Worm (Caenorhabditis elegans) whole organism, L4 larva: ENCODE data around the gene C47E12.9.

ENCODE experiments used
- D1046.2 ChIP-seq: fragments of 200-800 bp; sonication (Bioruptor generic); IDR thresholded peaks from 2 replicates; pipeline ENCODE4 v1.3.6; 2022; ENCODE audit warnings: missing genetic modification characterization, missing compliant biosample characterization
- F10B5.3 ChIP-seq: sonication (generic microtip); optimal IDR thresholded peaks from 2 replicates; lab custom pipeline; 2016; ENCODE audit warnings: mild to moderate bottlenecking, missing genetic modification characterization, missing compliant biosample characterization
- F44E2.7 ChIP-seq: fragments of 200-800 bp; sonication (Bioruptor generic); IDR thresholded peaks from 2 replicates; pipeline ENCODE4 v2.1.2; 2022; ENCODE audit warnings: missing genetic modification characterization, missing compliant biosample characterization
- T20F7.1 ChIP-seq: fragments of 200-800 bp; sonication (Bioruptor generic); optimal IDR thresholded peaks from 2 replicates; lab custom pipeline; 2018; ENCODE audit warnings: mild to moderate bottlenecking, missing genetic modification characterization, missing compliant biosample characterization
- ZK546.5 ChIP-seq, 2 experiments: sonication (generic microtip); optimal IDR thresholded peaks; 2 replicates each; lab custom pipeline; 2017; ENCODE audit warnings: missing biosample characterization in 2 of 2, missing genetic modification characterization in 2 of 2
- aly-2 ChIP-seq: sonication (generic microtip); optimal IDR thresholded peaks from 2 replicates; lab custom pipeline; 2018; ENCODE audit warnings: missing biosample characterization, missing genetic modification characterization
- arid-1 ChIP-seq: fragments of 200-800 bp; sonication (Bioruptor generic); conservative IDR thresholded peaks from 2 replicates; pipeline ENCODE4 v1.3.6; 2022; ENCODE audit warnings: missing genetic modification reagents, missing genetic modification characterization, missing compliant biosample characterization
- ceh-28 ChIP-seq: fragments of 150-350 bp; optimal IDR thresholded peaks from 2 replicates; lab custom pipeline; 2014; ENCODE audit warnings: missing biosample characterization, missing genetic modification reagents, missing genetic modification characterization
- ceh-44 ChIP-seq: fragments of 200-800 bp; sonication (Bioruptor generic); IDR thresholded peaks from 2 replicates; pipeline ENCODE4 v1.3.6; 2022; ENCODE audit warnings: missing genetic modification reagents, missing genetic modification characterization, missing compliant biosample characterization
- ceh-62 ChIP-seq: sonication (generic microtip); optimal IDR thresholded peaks from 2 replicates; lab custom pipeline; 2017; ENCODE audit warnings: missing biosample characterization, missing genetic modification characterization
- cey-2 ChIP-seq: sonication (generic microtip); optimal IDR thresholded peaks from 3 replicates; lab custom pipeline; 2017; ENCODE audit warnings: missing genetic modification characterization, mild to moderate bottlenecking, missing compliant biosample characterization, antibody characterized with exemption, borderline replicate concordance; ENCODE audit not compliant: insufficient read depth
- daf-16 ChIP-seq, 3 experiments: sonication (generic microtip); optimal IDR thresholded peaks; 2 replicates each; lab custom pipeline; 2016 to 2017; ENCODE audit warnings: missing genetic modification characterization in 3 of 3, missing genetic modification reagents in 3 of 3, mild to moderate bottlenecking in 2 of 3, missing compliant biosample characterization in 2 of 3, missing biosample characterization in 1 of 3, moderate library complexity in 1 of 3
- dve-1 ChIP-seq: sonication (generic microtip); optimal IDR thresholded peaks from 2 replicates; lab custom pipeline; 2017; ENCODE audit warnings: antibody characterized with exemption, mild to moderate bottlenecking, missing genetic modification characterization, missing compliant biosample characterization; ENCODE audit not compliant: insufficient read depth
- egl-43 ChIP-seq: fragments of 200-800 bp; sonication (Bioruptor generic); IDR thresholded peaks from 2 replicates; pipeline ENCODE4 v1.3.6; 2022; ENCODE audit warnings: missing genetic modification reagents, missing genetic modification characterization, missing compliant biosample characterization
- fos-1 ChIP-seq: fragments of 150-350 bp; optimal IDR thresholded peaks from 2 replicates; lab custom pipeline; 2014; ENCODE audit warnings: missing biosample characterization, missing genetic modification characterization
- hif-1 ChIP-seq, 2 experiments: sonication (generic microtip); optimal IDR thresholded peaks; 2 replicates each; lab custom pipeline; 2016 to 2017; ENCODE audit warnings: missing compliant biosample characterization in 2 of 2, missing genetic modification characterization in 2 of 2, missing genetic modification reagents in 2 of 2, missing genotype in 2 of 2, mild to moderate bottlenecking in 1 of 2
- hlh-11 ChIP-seq: fragments of 200-800 bp; sonication (Bioruptor generic); optimal IDR thresholded peaks from 2 replicates; lab custom pipeline; 2018; ENCODE audit warnings: mild to moderate bottlenecking, missing genetic modification characterization, missing compliant biosample characterization
- hlh-30 ChIP-seq: sonication (generic microtip); optimal IDR thresholded peaks from 2 replicates; lab custom pipeline; 2017; ENCODE audit warnings: antibody characterized with exemption, mild to moderate bottlenecking, missing genetic modification characterization, missing compliant biosample characterization; ENCODE audit not compliant: insufficient read depth
- hmg-1.1 ChIP-seq: fragments of 200-800 bp; sonication (Bioruptor generic); IDR thresholded peaks from 2 replicates; pipeline ENCODE4 v1.3.6; 2022; ENCODE audit warnings: missing genetic modification reagents, missing genetic modification characterization, missing compliant biosample characterization
- lin-1 ChIP-seq: fragments of 200-800 bp; sonication (Bioruptor generic); IDR thresholded peaks from 2 replicates; pipeline ENCODE4 v1.3.6; 2022; ENCODE audit warnings: missing genetic modification reagents, missing genetic modification characterization, missing compliant biosample characterization
- lin-15B ChIP-seq: fragments of 150-350 bp; sonication (generic microtip); optimal IDR thresholded peaks from 3 replicates; lab custom pipeline; 2014; ENCODE audit warnings: missing biosample characterization, missing genetic modification characterization
- lin-29 ChIP-seq: fragments of 200-800 bp; sonication (Bioruptor generic); IDR thresholded peaks from 2 replicates; pipeline ENCODE4 v1.3.6; 2022; ENCODE audit warnings: missing genetic modification reagents, missing genetic modification characterization, missing compliant biosample characterization
- lin-39 ChIP-seq: fragments of 150-350 bp; optimal IDR thresholded peaks from 2 replicates; lab custom pipeline; 2014; ENCODE audit warnings: missing biosample characterization, missing genetic modification reagents, missing genetic modification characterization
- lsy-2 ChIP-seq, 2 experiments: fragments of 150-350 bp in 1 of 2; sonication (generic microtip) in 1 of 2; optimal IDR thresholded peaks; 2 replicates each; lab custom pipeline; 2014 to 2017; ENCODE audit warnings: missing biosample characterization in 2 of 2, missing genetic modification characterization in 2 of 2
- madf-9 ChIP-seq: fragments of 200-800 bp; sonication (Bioruptor generic); conservative IDR thresholded peaks from 2 replicates; pipeline ENCODE4 v1.3.6; 2022; ENCODE audit warnings: missing genetic modification reagents, missing genetic modification characterization, missing compliant biosample characterization
- mdl-1 ChIP-seq, 2 experiments: fragments of 150-350 bp in 1 of 2; sonication (generic microtip) in 1 of 2; optimal IDR thresholded peaks; 2 replicates each; lab custom pipeline; 2014 to 2017; ENCODE audit warnings: missing biosample characterization in 2 of 2, missing genetic modification characterization in 2 of 2
- mes-2 ChIP-seq: sonication (generic microtip); optimal IDR thresholded peaks from 2 replicates; lab custom pipeline; 2016; ENCODE audit warnings: missing genotype, mild to moderate bottlenecking, missing genetic modification characterization, missing compliant biosample characterization; ENCODE audit not compliant: poor library complexity, severe bottlenecking
- mxl-3 ChIP-seq: fragments of 200-800 bp; sonication (Bioruptor generic); optimal IDR thresholded peaks from 2 replicates; lab custom pipeline; 2018; ENCODE audit warnings: mild to moderate bottlenecking, missing genetic modification characterization, missing compliant biosample characterization
- nhr-10 ChIP-seq: fragments of 150-350 bp; optimal IDR thresholded peaks from 2 replicates; lab custom pipeline; 2014; ENCODE audit warnings: missing biosample characterization, missing genetic modification characterization
- nhr-11 ChIP-seq: fragments of 150-350 bp; optimal IDR thresholded peaks from 2 replicates; lab custom pipeline; 2014; ENCODE audit warnings: missing biosample characterization, missing genetic modification characterization
- nhr-28 ChIP-seq: fragments of 150-350 bp; optimal IDR thresholded peaks from 2 replicates; lab custom pipeline; 2014; ENCODE audit warnings: missing biosample characterization, missing genetic modification characterization
- nhr-77 ChIP-seq: fragments of 150-350 bp; optimal IDR thresholded peaks from 2 replicates; lab custom pipeline; 2014; ENCODE audit warnings: missing biosample characterization, missing genetic modification characterization
- pha-4 ChIP-seq, 2 experiments: fragments of 150-350 bp in 1 of 2; fragments of 200-800 bp in 1 of 2; sonication (Bioruptor generic) in 1 of 2; IDR thresholded peaks in 1 of 2; optimal IDR thresholded peaks in 1 of 2; 2 replicates each; pipeline versions ENCODE4 v1.3.6 to Lab custom; 2014 to 2022; ENCODE audit warnings: missing genetic modification characterization in 2 of 2, missing genetic modification reagents in 2 of 2, missing biosample characterization in 1 of 2, missing compliant biosample characterization in 1 of 2
- rbr-2 ChIP-seq: sonication (generic microtip); optimal IDR thresholded peaks from 2 replicates; lab custom pipeline; 2016; ENCODE audit warnings: missing genotype, missing genetic modification characterization, missing compliant biosample characterization
- snpc-1.2 ChIP-seq: fragments of 200-800 bp; sonication (Bioruptor generic); IDR thresholded peaks from 2 replicates; pipeline ENCODE4 v1.3.6; 2022; ENCODE audit warnings: missing genetic modification reagents, missing genetic modification characterization, missing compliant biosample characterization
- tra-1 ChIP-seq: fragments of 200-800 bp; sonication (Bioruptor generic); IDR thresholded peaks from 2 replicates; pipeline ENCODE4 v1.3.6; 2022; ENCODE audit warnings: missing genetic modification reagents, missing genetic modification characterization, missing compliant biosample characterization
- zip-2 ChIP-seq: fragments of 150-350 bp; optimal IDR thresholded peaks from 2 replicates; lab custom pipeline; 2014; ENCODE audit warnings: missing biosample characterization, missing genetic modification characterization
- ztf-7 ChIP-seq: fragments of 150-350 bp; optimal IDR thresholded peaks from 2 replicates; lab custom pipeline; 2014; ENCODE audit warnings: missing biosample characterization, missing genetic modification characterization

The C47E12.9 gene

DNA sequence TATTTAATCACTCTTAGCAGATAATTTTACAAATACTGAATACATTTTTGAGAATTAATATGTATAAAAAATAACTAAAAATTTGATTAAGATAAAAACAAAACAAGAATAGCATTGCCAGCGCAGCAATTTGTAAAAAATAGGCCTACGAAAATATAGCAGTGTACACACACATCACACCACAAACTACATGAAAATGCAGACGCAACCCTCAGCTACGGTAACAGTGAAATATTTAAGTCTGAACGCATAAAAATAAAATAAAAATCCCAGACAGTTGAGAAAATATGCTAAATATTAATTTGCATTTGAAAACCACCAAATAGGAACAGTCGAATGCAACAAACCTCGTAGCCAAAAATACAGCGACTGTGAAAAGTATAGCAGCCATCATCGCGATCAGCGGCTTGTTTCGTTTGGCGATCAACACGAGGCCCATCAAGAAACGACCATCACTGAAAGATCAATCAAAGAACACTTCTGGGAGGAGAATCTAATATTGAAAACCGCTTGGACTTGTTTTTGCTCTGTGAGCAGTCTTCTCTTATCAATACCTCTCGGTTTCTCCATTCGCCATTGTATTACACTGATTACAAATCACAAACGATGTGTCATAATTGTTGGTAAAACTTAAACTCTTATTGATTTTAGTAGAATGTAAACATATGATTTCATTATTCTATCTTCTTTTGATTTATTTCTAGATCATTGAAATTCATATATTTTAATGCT is 24.2 kb downstream of the C47E12.9 start, which contains the start of gene pyp-1 (continued):
- TF ChIP-seq T20F7.1 (GFP tag; lab: Kevin White, UChicago) (no peak), fos-1 (tag; lab: Kevin White, UChicago) (no peak), mdl-1 (tag; optimal IDR thresholded peaks at IDR 0.05; lab: Kevin White, UChicago) (peak in 1 of 2 experiments; percentile 32), rbr-2 (tag; lab: Kevin White, UChicago) (no peak), hlh-11 (tag; lab: Kevin White, UChicago) (peak; percentile 67), snpc-1.2 (GFP tag; lab: Robert Waterston, UW) (0 out of 2 replicates have a peak, but pooled peaks have one; percentile 37), ztf-7 (no peak)

- TF ChIP-seq tra-1 (GFP tag; lab: Robert Waterston, UW): no peak
- no peak for TF ChIP-seq nhr-11 (tag; lab: Kevin White, UChicago)
- no peak for TF ChIP-seq madf-9 (GFP tag; lab: Robert Waterston, UW)
- TF ChIP-seq nhr-28 (tag; lab: Kevin White, UChicago): no peak
- TF ChIP-seq hif-1 (tag; optimal IDR thresholded peaks at IDR 0.05; lab: Kevin White, UChicago): no peak
- TF ChIP-seq ceh-62 (tag; lab: Kevin White, UChicago): no peak
- no peak for TF ChIP-seq lsy-2 (tag; optimal IDR thresholded peaks at IDR 0.05; lab: Kevin White, UChicago)
- no peak for TF ChIP-seq hlh-11 (tag; lab: Kevin White, UChicago)
- no peak for TF ChIP-seq F44E2.7 (GFP tag; lab: Robert Waterston, UW)
- no peak for TF ChIP-seq cey-2 (tag; lab: Kevin White, UChicago)
Measured at ce11 chrIV:10001748-10002147, 27.3 kb downstream of the C47E12.9 start, which contains the start of gene C47E12.3. TSS of gene C47E12.3 (minus strand) at chrIV:10001848.

ce11 chrIV:10003372-10003771 is 28.9 kb downstream of the C47E12.9 start, which contains the start of the genes C47E12.2 and sars-1:
TSS of gene C47E12.2 (minus strand) at chrIV:10003502.
TSS of gene sars-1 (plus strand) at chrIV:10003726.
- TF ChIP-seq zip-2 (tag; lab: Kevin White, UChicago) (peak; percentile 86), mes-2 (tag; lab: Kevin White, UChicago) (peak; percentile 44), lsy-2 (tag; optimal IDR thresholded peaks at IDR 0.05; lab: Kevin White, UChicago) (peak in 1 of 2 experiments; percentile 90), nhr-10 (tag; lab: Kevin White, UChicago) (no peak)
- TF ChIP-seq, all 104 proteins: peak for 3

DNA sequence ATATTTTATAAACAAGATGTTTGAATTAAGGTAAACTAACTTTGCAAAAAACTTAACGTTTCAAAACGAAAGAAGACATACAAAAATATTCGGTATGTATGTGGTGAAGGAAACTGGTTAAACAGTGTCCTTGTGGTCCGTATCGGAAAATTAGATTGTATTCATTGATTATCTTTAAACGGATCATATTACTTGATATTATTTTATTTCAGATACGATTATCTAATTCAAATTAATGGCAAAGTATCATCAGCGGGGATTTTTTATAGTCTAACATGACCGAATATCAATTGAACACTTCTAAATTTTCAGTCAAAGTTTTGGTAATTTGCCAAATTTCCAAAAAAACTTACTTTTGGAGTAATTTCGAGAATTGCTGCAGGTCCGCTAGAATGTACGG is 32.3 kb downstream of the C47E12.9 start, which contains the start of gene C47E12.13:
TSS of gene C47E12.13 (minus strand) at position 101 of the 400 bp plus-strand sequence.
- TF ChIP-seq lin-29 (no peak), lin-39 (no peak), lin-1 (no peak), aly-2 (no peak), hlh-30 (no peak), arid-1 (GFP tag; lab: Robert Waterston, UW) (no peak), T20F7.1 (GFP tag; lab: Kevin White, UChicago) (no peak), ceh-28 (no peak), F10B5.3 (tag; lab: Kevin White, UChicago) (no peak), lin-15B (no peak), hif-1 (tag; optimal IDR thresholded peaks at IDR 0.05; lab: Kevin White, UChicago) (no peak), ZK546.5 (tag; optimal IDR thresholded peaks at IDR 0.05; lab: Kevin White, UChicago) (no peak), mdl-1 (tag; optimal IDR thresholded peaks at IDR 0.05; lab: Kevin White, UChicago) (no peak)

- TF ChIP-seq nhr-77 (tag; lab: Kevin White, UChicago) (peak; percentile 5), hlh-11 (tag; lab: Kevin White, UChicago) (peak; percentile 50), hmg-1.1 (GFP tag; lab: Robert Waterston, UW) (0 out of 2 replicates have a peak, but pooled peaks have one; percentile 50), pha-4 (GFP tag; IDR thresholded peaks at IDR 0.05; lab: Robert Waterston, UW) (no peak), pha-4 (tag; optimal IDR thresholded peaks at IDR 0.05; lab: Kevin White, UChicago) (peak; percentile 42), ceh-44 (no peak), mes-2 (tag; lab: Kevin White, UChicago) (peak; percentile 30), dve-1 (peak; percentile 46), ZK546.5 (tag; optimal IDR thresholded peaks at IDR 0.05; lab: Kevin White, UChicago) (no peak), nhr-28 (tag; lab: Kevin White, UChicago) (peak; percentile 74), daf-16 (GFP tag; optimal IDR thresholded peaks at IDR 0.05; lab: Kevin White, UChicago) (no peak), daf-16 (tag; optimal IDR thresholded peaks at IDR 0.05; lab: Kevin White, UChicago) (peak; percentile 20), egl-43 (GFP tag; lab: Robert Waterston, UW) (no peak), mdl-1 (tag; optimal IDR thresholded peaks at IDR 0.05; lab: Kevin White, UChicago) (peak; percentile 18 to 81), hlh-30 (peak; percentile 5), D1046.2 (no peak), mxl-3 (GFP tag; lab: Kevin White, UChicago) (peak; percentile 54)
Measured at ce11 chrIV:10007758-10008157, 33.3 kb downstream of the C47E12.9 start.
